Worm (Caenorhabditis elegans) whole organism, mixed stage, embryonic: ENCODE results near the gene spot-1.

Experiments
- M03D4.4 ChIP-seq: sonication (generic microtip); optimal IDR thresholded peaks from 2 replicates; lab custom pipeline; 2017; ENCODE audit warnings: mild to moderate bottlenecking, missing genetic modification characterization, missing compliant biosample characterization
- bed-3 ChIP-seq: fragments of 200-800 bp; sonication (Bioruptor generic); optimal IDR thresholded peaks from 3 replicates; lab custom pipeline; 2018; ENCODE audit warnings: mild to moderate bottlenecking, missing genetic modification characterization, moderate library complexity, missing compliant biosample characterization
- blmp-1 ChIP-seq: fragments of 150-350 bp; optimal IDR thresholded peaks from 2 replicates; lab custom pipeline; 2014; ENCODE audit warnings: missing biosample characterization, missing genetic modification characterization
- ceh-39 ChIP-seq: fragments of 150-350 bp; optimal IDR thresholded peaks from 2 replicates; lab custom pipeline; 2014; ENCODE audit warnings: missing biosample characterization, missing genetic modification characterization
- ceh-43 ChIP-seq: fragments of 200-800 bp; sonication (Bioruptor generic); optimal IDR thresholded peaks from 2 replicates; lab custom pipeline; 2018; ENCODE audit warnings: mild to moderate bottlenecking, missing genetic modification characterization, moderate library complexity, missing compliant biosample characterization
- ceh-83 ChIP-seq: fragments of 200-800 bp; sonication (Bioruptor generic); optimal IDR thresholded peaks from 2 replicates; lab custom pipeline; 2018; ENCODE audit warnings: mild to moderate bottlenecking, missing genetic modification characterization, missing compliant biosample characterization
- ces-1 ChIP-seq: fragments of 150-350 bp; optimal IDR thresholded peaks from 2 replicates; lab custom pipeline; 2014; ENCODE audit warnings: missing biosample characterization, missing genetic modification reagents, missing genetic modification characterization
- cnd-1 ChIP-seq: fragments of 200-800 bp; sonication (Bioruptor generic); optimal IDR thresholded peaks from 2 replicates; lab custom pipeline; 2018; ENCODE audit warnings: mild to moderate bottlenecking, missing genetic modification characterization, missing compliant biosample characterization
- elt-1 ChIP-seq: sonication (generic microtip); optimal IDR thresholded peaks from 2 replicates; lab custom pipeline; 2017; ENCODE audit warnings: missing genetic modification characterization, mild to moderate bottlenecking, missing compliant biosample characterization, antibody characterized with exemption, moderate library complexity, borderline replicate concordance; ENCODE audit not compliant: insufficient read depth
- elt-3 ChIP-seq: fragments of 150-350 bp; optimal IDR thresholded peaks from 2 replicates; lab custom pipeline; 2014; ENCODE audit warnings: missing biosample characterization, missing genetic modification characterization
- flh-1 ChIP-seq: fragments of 200-800 bp; sonication (Bioruptor generic); optimal IDR thresholded peaks from 2 replicates; lab custom pipeline; 2018; ENCODE audit warnings: mild to moderate bottlenecking, missing genetic modification characterization, moderate library complexity, missing compliant biosample characterization
- ham-2 ChIP-seq: fragments of 200-800 bp; sonication (Bioruptor generic); optimal IDR thresholded peaks from 2 replicates; lab custom pipeline; 2018; ENCODE audit warnings: mild to moderate bottlenecking, missing genetic modification characterization, missing compliant biosample characterization
- hlh-1 ChIP-seq: fragments of 150-350 bp; optimal IDR thresholded peaks from 2 replicates; lab custom pipeline; 2014; ENCODE audit warnings: missing biosample characterization, missing genetic modification reagents, missing genetic modification characterization
- lin-13 ChIP-seq: fragments of 150-350 bp; optimal IDR thresholded peaks from 2 replicates; lab custom pipeline; 2014; ENCODE audit warnings: missing biosample characterization, missing genetic modification characterization
- lin-32 ChIP-seq: fragments of 200-800 bp; sonication (Bioruptor generic); optimal IDR thresholded peaks from 2 replicates; lab custom pipeline; 2018; ENCODE audit warnings: mild to moderate bottlenecking, missing genetic modification characterization, missing compliant biosample characterization
- lsy-2 ChIP-seq: fragments of 150-350 bp; optimal IDR thresholded peaks from 2 replicates; lab custom pipeline; 2014; ENCODE audit warnings: missing biosample characterization, missing genetic modification characterization
- mab-5 ChIP-seq: fragments of 150-350 bp; optimal IDR thresholded peaks from 2 replicates; lab custom pipeline; 2014; ENCODE audit warnings: missing biosample characterization, missing genetic modification characterization
- mep-1 ChIP-seq: fragments of 150-350 bp; optimal IDR thresholded peaks from 2 replicates; lab custom pipeline; 2017; ENCODE audit warnings: missing biosample characterization, missing genetic modification reagents, missing genetic modification characterization, inconsistent platforms
- mls-2 ChIP-seq: sonication (generic microtip); optimal IDR thresholded peaks from 2 replicates; lab custom pipeline; 2016; ENCODE audit warnings: mild to moderate bottlenecking, missing genetic modification characterization, moderate library complexity, missing compliant biosample characterization
- nhr-12 ChIP-seq: fragments of 150-350 bp; optimal IDR thresholded peaks from 2 replicates; lab custom pipeline; 2014; ENCODE audit warnings: missing biosample characterization, missing genetic modification characterization
- nhr-2 ChIP-seq: fragments of 150-350 bp; optimal IDR thresholded peaks from 2 replicates; lab custom pipeline; 2014; ENCODE audit warnings: missing biosample characterization, missing genetic modification characterization
- nhr-237 ChIP-seq: fragments of 150-350 bp; optimal IDR thresholded peaks from 2 replicates; lab custom pipeline; 2014; ENCODE audit warnings: missing biosample characterization, missing genetic modification characterization
- nhr-76 ChIP-seq: sonication (generic microtip); optimal IDR thresholded peaks from 2 replicates; lab custom pipeline; 2017; ENCODE audit warnings: missing biosample characterization, missing genetic modification characterization
- pha-4 ChIP-seq: fragments of 150-350 bp; optimal IDR thresholded peaks from 2 replicates; lab custom pipeline; 2018; ENCODE audit warnings: missing biosample characterization, missing genetic modification reagents, missing genetic modification characterization
- sem-2 ChIP-seq: fragments of 200-800 bp; sonication (Bioruptor generic); optimal IDR thresholded peaks from 2 replicates; lab custom pipeline; 2018; ENCODE audit warnings: mild to moderate bottlenecking, missing genetic modification characterization, missing compliant biosample characterization
- snpc-4 ChIP-seq: fragments of 150-350 bp; optimal IDR thresholded peaks from 2 replicates; lab custom pipeline; 2014; ENCODE audit warnings: missing biosample characterization, missing genetic modification characterization
- sptf-1 ChIP-seq: sonication (generic microtip); optimal IDR thresholded peaks from 2 replicates; lab custom pipeline; 2017; ENCODE audit warnings: mild to moderate bottlenecking, missing genetic modification characterization, moderate library complexity, missing compliant biosample characterization
- tbx-8 ChIP-seq: fragments of 200-800 bp; sonication (Bioruptor generic); optimal IDR thresholded peaks from 2 replicates; lab custom pipeline; 2018; ENCODE audit warnings: mild to moderate bottlenecking, missing genetic modification characterization, moderate library complexity, missing compliant biosample characterization
- unc-120 ChIP-seq: sonication (generic microtip); optimal IDR thresholded peaks from 2 replicates; lab custom pipeline; 2017; ENCODE audit warnings: missing genetic modification characterization, missing compliant biosample characterization; ENCODE audit not compliant: poor library complexity, severe bottlenecking
- unc-39 ChIP-seq: fragments of 150-350 bp; optimal IDR thresholded peaks from 2 replicates; lab custom pipeline; 2014; ENCODE audit warnings: missing biosample characterization, missing genetic modification characterization
- unc-62 ChIP-seq: fragments of 150-350 bp; optimal IDR thresholded peaks from 2 replicates; lab custom pipeline; 2014; ENCODE audit warnings: missing biosample characterization, missing genetic modification reagents, missing genetic modification characterization
- zip-8 ChIP-seq: fragments of 150-350 bp; optimal IDR thresholded peaks from 2 replicates; lab custom pipeline; 2014; ENCODE audit warnings: missing biosample characterization, missing genetic modification characterization
- ztf-11 ChIP-seq: fragments of 150-350 bp; optimal IDR thresholded peaks from 2 replicates; lab custom pipeline; 2014; ENCODE audit warnings: missing biosample characterization, missing genetic modification characterization

spot-1 gene

ce11 chrIII:7272828-7273227, 4.2 kb downstream of the spot-1 start:
- TF ChIP-seq lin-13 (tag; lab: Kevin White, UChicago) (no peak), unc-62 (GFP tag; lab: Kevin White, UChicago) (no peak), ztf-11 (no peak)

ce11 chrIII:7272088-7272487, 5.0 kb downstream of the spot-1 start:
- TF ChIP-seq ceh-43: peak; percentile 64
- peak; percentile 46 for TF ChIP-seq unc-120 (tag; lab: Kevin White, UChicago)
- TF ChIP-seq blmp-1 (tag; lab: Kevin White, UChicago): no peak
- no peak for TF ChIP-seq tbx-8 (GFP tag; lab: Kevin White, UChicago)
- no peak for TF ChIP-seq nhr-2 (tag; lab: Kevin White, UChicago)
- no peak for TF ChIP-seq nhr-237 (tag; lab: Kevin White, UChicago)
- no peak for TF ChIP-seq snpc-4 (tag; lab: Kevin White, UChicago)
- peak; percentile 37 for TF ChIP-seq sptf-1 (tag; lab: Kevin White, UChicago)
- TF ChIP-seq cnd-1 (tag; lab: Kevin White, UChicago): peak; percentile 11
- TF ChIP-seq pha-4: peak; percentile 9
- peak; percentile 36 for TF ChIP-seq lin-13 (tag; lab: Kevin White, UChicago)
- no peak for TF ChIP-seq nhr-12 (tag; lab: Kevin White, UChicago)
- peak; percentile 75 for TF ChIP-seq mls-2 (tag; lab: Kevin White, UChicago)
- TF ChIP-seq mep-1 (tag; lab: Kevin White, UChicago): peak; percentile 33
- TF ChIP-seq lin-32 (GFP tag; lab: Kevin White, UChicago): no peak
- TF ChIP-seq ces-1: peak; percentile 34
- TF ChIP-seq lsy-2 (tag; lab: Kevin White, UChicago): peak; percentile 16
- TF ChIP-seq M03D4.4 (tag; lab: Kevin White, UChicago): peak; percentile 64
- no peak for TF ChIP-seq sem-2
- peak; percentile 6 for TF ChIP-seq ceh-83 (GFP tag; lab: Kevin White, UChicago)

ce11 chrIII:7271083-7271482, 6.0 kb downstream of the spot-1 start:
- no peak for TF ChIP-seq sem-2
- TF ChIP-seq elt-1: no peak
- TF ChIP-seq lin-13 (tag; lab: Kevin White, UChicago): no peak
- no peak for TF ChIP-seq unc-120 (tag; lab: Kevin White, UChicago)
- TF ChIP-seq sptf-1 (tag; lab: Kevin White, UChicago): no peak
- TF ChIP-seq ceh-83 (GFP tag; lab: Kevin White, UChicago): no peak
- no peak for TF ChIP-seq lsy-2 (tag; lab: Kevin White, UChicago)
- TF ChIP-seq hlh-1: no peak
- no peak for TF ChIP-seq tbx-8 (GFP tag; lab: Kevin White, UChicago)
- TF ChIP-seq flh-1: no peak
- TF ChIP-seq mep-1 (tag; lab: Kevin White, UChicago): no peak

- TF ChIP-seq unc-39 (tag; lab: Kevin White, UChicago): no peak
- TF ChIP-seq nhr-76: no peak
- no peak for TF ChIP-seq mep-1 (tag; lab: Kevin White, UChicago)
- no peak for TF ChIP-seq ceh-39
- TF ChIP-seq snpc-4 (tag; lab: Kevin White, UChicago): no peak
- no peak for TF ChIP-seq ham-2 (GFP tag; lab: Kevin White, UChicago)
- no peak for TF ChIP-seq unc-120 (tag; lab: Kevin White, UChicago)
- no peak for TF ChIP-seq ceh-83 (GFP tag; lab: Kevin White, UChicago)
- TF ChIP-seq nhr-12 (tag; lab: Kevin White, UChicago): no peak
- no peak for TF ChIP-seq bed-3 (GFP tag; lab: Kevin White, UChicago)
- TF ChIP-seq sptf-1 (tag; lab: Kevin White, UChicago): no peak
- TF ChIP-seq elt-3: no peak
- no peak for TF ChIP-seq ztf-11
- TF ChIP-seq mls-2 (tag; lab: Kevin White, UChicago): no peak
- no peak for TF ChIP-seq mab-5
These were observed 14.0 kb downstream of the spot-1 start for ce11 chrIII:7263028-7263427.

ce11 chrIII:7262592-7262991, 14.5 kb downstream of the spot-1 start:
- TF ChIP-seq zip-8 (tag; lab: Kevin White, UChicago) (no peak), lsy-2 (tag; lab: Kevin White, UChicago) (no peak), pha-4 (no peak), nhr-237 (tag; lab: Kevin White, UChicago) (no peak), unc-62 (GFP tag; lab: Kevin White, UChicago) (no peak), hlh-1 (no peak), ces-1 (peak; percentile 34), sem-2 (no peak)
